Fruit fly (Drosophila melanogaster): Measurements from ENCODE around the gene Or71a.

Or71a gene

DNA sequence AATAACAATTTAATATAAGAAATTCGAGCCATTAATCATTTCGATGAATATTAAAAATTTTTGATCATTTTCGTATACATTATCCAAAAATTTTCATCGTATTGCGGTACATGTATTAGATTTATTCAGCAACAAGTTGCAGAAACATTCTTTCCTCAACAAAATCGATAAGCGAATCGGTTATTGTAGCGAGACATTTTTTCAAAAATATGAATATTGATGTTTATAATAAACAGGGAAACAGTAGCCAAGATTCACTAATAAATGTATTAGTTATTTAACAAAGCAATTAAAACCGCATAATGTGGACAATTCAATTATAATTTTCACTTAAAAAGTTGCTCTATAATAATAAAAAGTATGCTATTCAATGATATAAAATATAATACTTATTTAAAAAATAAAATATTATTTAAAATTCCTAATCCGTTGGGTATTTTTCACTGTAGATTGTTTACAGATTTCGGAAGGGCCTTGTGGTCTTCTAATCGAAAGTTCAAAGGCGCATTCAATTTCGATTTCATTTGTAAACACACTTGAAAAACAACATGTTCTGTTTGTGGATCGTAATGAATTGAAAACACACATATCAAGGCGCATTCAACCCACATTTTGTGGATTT, 10.9 kb upstream of the Or71a start (continued):
- TF ChIP-seq oc (tag; optimal IDR thresholded peaks at IDR 0.05) = no peak
- no peak for TF ChIP-seq CG7357 (GFP tag; IDR thresholded peaks at IDR 0.05)
- TF ChIP-seq CG14050 (GFP tag; IDR thresholded peaks at IDR 0.05) = no peak
- TF ChIP-seq CG10267 (tag; optimal IDR thresholded peaks at IDR 0.05) = peak; percentile 27
- no peak for TF ChIP-seq cas (GFP tag; IDR thresholded peaks at IDR 0.05)
- TF ChIP-seq CG10147 (GFP tag; optimal IDR thresholded peaks at IDR 0.05) = peak; percentile 5
- no peak for TF ChIP-seq CG31365 (tag; optimal IDR thresholded peaks at IDR 0.05)
- no peak for TF ChIP-seq gcm2 (GFP tag; optimal IDR thresholded peaks at IDR 0.05)
- no peak for TF ChIP-seq Ssrp (tag; optimal IDR thresholded peaks at IDR 0.05)
- no peak for TF ChIP-seq ssp (GFP tag; IDR thresholded peaks at IDR 0.05)
- no peak for TF ChIP-seq CG5180 (GFP tag; optimal IDR thresholded peaks at IDR 0.05)
- no peak for TF ChIP-seq yki (optimal IDR thresholded peaks at IDR 0.05)
- no peak for TF ChIP-seq ERR (GFP tag; optimal IDR thresholded peaks at IDR 0.05)
- TF ChIP-seq ham (GFP tag; IDR thresholded peaks at IDR 0.05) = no peak
- peak; percentile 61 for TF ChIP-seq grau (tag; optimal IDR thresholded peaks at IDR 0.05)
- TF ChIP-seq CG9727 (GFP tag; optimal IDR thresholded peaks at IDR 0.05) = no peak
- peak; percentile 60 for TF ChIP-seq CG2678 (tag; optimal IDR thresholded peaks at IDR 0.05)
- no peak for TF ChIP-seq Hmx (GFP tag; optimal IDR thresholded peaks at IDR 0.05)
- no peak for TF ChIP-seq psq (GFP tag; optimal IDR thresholded peaks at IDR 0.05)
- TF ChIP-seq CG16779 (GFP tag; IDR thresholded peaks at IDR 0.05) = no peak
- TF ChIP-seq sr (GFP tag; IDR thresholded peaks at IDR 0.05) = no peak
- TF ChIP-seq dan (GFP tag; IDR thresholded peaks at IDR 0.05) = no peak
- TF ChIP-seq CG2199 (GFP tag; IDR thresholded peaks at IDR 0.05) = no peak
- TF ChIP-seq Bdp1 (GFP tag; optimal IDR thresholded peaks at IDR 0.05) = no peak
- no peak for TF ChIP-seq CG8478 (optimal IDR thresholded peaks at IDR 0.05)
- TF ChIP-seq Hr51 (GFP tag; optimal IDR thresholded peaks at IDR 0.05) = peak in 1 of 2 experiments; percentile 65
- TF ChIP-seq bab2 (GFP tag; optimal IDR thresholded peaks at IDR 0.05) = no peak
- no peak for TF ChIP-seq hth (optimal IDR thresholded peaks at IDR 0.05)
- TF ChIP-seq bigmax (GFP tag; optimal IDR thresholded peaks at IDR 0.05) = no peak
- TF ChIP-seq emc (GFP tag; optimal IDR thresholded peaks at IDR 0.05) = no peak
- TF ChIP-seq Fer1 (GFP tag; optimal IDR thresholded peaks at IDR 0.05) = peak; percentile 3
- no peak for TF ChIP-seq dpn (GFP tag; optimal IDR thresholded peaks at IDR 0.05)
- no peak for TF ChIP-seq eyg (GFP tag; optimal IDR thresholded peaks at IDR 0.05)
- TF ChIP-seq Doc2 (GFP tag; IDR thresholded peaks at IDR 0.05) = no peak
- peak; percentile 10 for TF ChIP-seq CG17385 (GFP tag; optimal IDR thresholded peaks at IDR 0.05)
- TF ChIP-seq CG4404 (GFP tag; IDR thresholded peaks at IDR 0.05) = no peak
- TF ChIP-seq CG10274 (GFP tag; optimal IDR thresholded peaks at IDR 0.05) = no peak
- no peak for TF ChIP-seq az2 (GFP tag; optimal IDR thresholded peaks at IDR 0.05)
- TF ChIP-seq C15 (GFP tag; IDR thresholded peaks at IDR 0.05) = no peak
- TF ChIP-seq CG6683 (GFP tag; optimal IDR thresholded peaks at IDR 0.05) = no peak
- no peak for TF ChIP-seq ac (GFP tag; optimal IDR thresholded peaks at IDR 0.05)
- peak; percentile 43 for TF ChIP-seq tap (tag; optimal IDR thresholded peaks at IDR 0.05)
- no peak for TF ChIP-seq Poxn (GFP tag; IDR thresholded peaks at IDR 0.05)
- TF ChIP-seq Rfx (GFP tag; IDR thresholded peaks at IDR 0.05) = no peak
- TF ChIP-seq Elba2 (GFP tag; optimal IDR thresholded peaks at IDR 0.05) = no peak
- TF ChIP-seq CG17186 (GFP tag; optimal IDR thresholded peaks at IDR 0.05) = no peak
- TF ChIP-seq caup (GFP tag; optimal IDR thresholded peaks at IDR 0.05; ENCODE audit: severe bottlenecking) = no peak
- TF ChIP-seq klu (GFP tag; IDR thresholded peaks at IDR 0.05) = no peak
- no peak for TF ChIP-seq dati (GFP tag; IDR thresholded peaks at IDR 0.05)
- no peak for TF ChIP-seq Dfd (GFP tag; optimal IDR thresholded peaks at IDR 0.05)
- TF ChIP-seq aop (GFP tag; IDR thresholded peaks at IDR 0.05) = no peak
- TF ChIP-seq CG14441 (GFP tag; IDR thresholded peaks at IDR 0.05) = no peak
- TF ChIP-seq CG17361 (GFP tag; IDR thresholded peaks at IDR 0.05) = 0 out of 3 replicates have a peak, but pooled peaks have one; percentile 15
